Worm (Caenorhabditis elegans) whole organism, late embryonic: ENCODE data around the gene F48B9.8.

Source experiments
- C38D4.7 ChIP-seq: fragments of 200-800 bp; sonication (Bioruptor generic); optimal IDR thresholded peaks from 2 replicates; lab custom pipeline; 2018; ENCODE audit warnings: mild to moderate bottlenecking, missing genetic modification characterization, moderate library complexity, missing compliant biosample characterization
- T23F11.4 ChIP-seq: fragments of 200-800 bp; sonication (Bioruptor generic); optimal IDR thresholded peaks from 2 replicates; lab custom pipeline; 2018; ENCODE audit warnings: mild to moderate bottlenecking, missing genetic modification characterization, missing compliant biosample characterization
- Y22D7AL.16 ChIP-seq: sonication (generic microtip); optimal IDR thresholded peaks from 2 replicates; lab custom pipeline; 2016; ENCODE audit warnings: missing genetic modification characterization, missing compliant biosample characterization
- ahr-1 ChIP-seq: sonication (generic microtip); optimal IDR thresholded peaks from 2 replicates; lab custom pipeline; 2016; ENCODE audit warnings: missing genetic modification characterization, missing compliant biosample characterization
- ceh-22 ChIP-seq: sonication (generic microtip); optimal IDR thresholded peaks from 2 replicates; lab custom pipeline; 2017; ENCODE audit warnings: missing biosample characterization, missing genetic modification characterization
- fkh-10 ChIP-seq: fragments of 150-350 bp; optimal IDR thresholded peaks from 2 replicates; lab custom pipeline; 2014; ENCODE audit warnings: missing biosample characterization, missing genetic modification reagents, missing genetic modification characterization
- gmeb-2 ChIP-seq: sonication (generic microtip); optimal IDR thresholded peaks from 2 replicates; lab custom pipeline; 2016; ENCODE audit warnings: missing genetic modification characterization, inconsistent platforms, missing compliant biosample characterization
- lin-11 ChIP-seq: fragments of 200-800 bp; sonication (Bioruptor generic); optimal IDR thresholded peaks from 2 replicates; lab custom pipeline; 2018; ENCODE audit warnings: mild to moderate bottlenecking, missing genetic modification characterization, missing compliant biosample characterization
- pag-3 ChIP-seq: sonication (generic microtip); optimal IDR thresholded peaks from 2 replicates; lab custom pipeline; 2016; ENCODE audit warnings: missing compliant biosample characterization, missing genetic modification characterization, borderline replicate concordance
- pha-4 ChIP-seq: fragments of 150-350 bp; optimal IDR thresholded peaks from 2 replicates; lab custom pipeline; 2018; ENCODE audit warnings: missing biosample characterization, missing genetic modification reagents, missing genetic modification characterization
- sox-2 ChIP-seq: fragments of 200-800 bp; sonication (Bioruptor generic); IDR thresholded peaks from 2 replicates; pipeline ENCODE4 v1.3.6; 2022; ENCODE audit warnings: missing genetic modification reagents, missing genetic modification characterization, missing compliant biosample characterization
- unc-3 ChIP-seq, 2 experiments: fragments of 200-800 bp in 1 of 2; sonication (Bioruptor generic) in 1 of 2; sonication (generic microtip) in 1 of 2; conservative IDR thresholded peaks in 1 of 2; optimal IDR thresholded peaks in 1 of 2; 2 replicates each; pipeline versions ENCODE4 v1.3.6 to Lab custom; 2016 to 2022; ENCODE audit warnings: missing compliant biosample characterization in 2 of 2, missing genetic modification characterization in 2 of 2, missing genetic modification reagents in 1 of 2
- unc-86 ChIP-seq: sonication (generic microtip); optimal IDR thresholded peaks from 2 replicates; lab custom pipeline; 2016; ENCODE audit warnings: missing genetic modification characterization, missing compliant biosample characterization

- TF ChIP-seq unc-3 (GFP tag; conservative IDR thresholded peaks at IDR 0.05; lab: Robert Waterston, UW) (no peak), unc-3 (tag; optimal IDR thresholded peaks at IDR 0.05; lab: Kevin White, UChicago) (no peak), T23F11.4 (no peak), pag-3 (tag; lab: Kevin White, UChicago) (no peak), gmeb-2 (tag; lab: Kevin White, UChicago) (no peak), C38D4.7 (GFP tag; lab: Kevin White, UChicago) (no peak), fkh-10 (no peak), ceh-22 (tag; lab: Kevin White, UChicago) (no peak), sox-2 (no peak), Y22D7AL.16 (tag; lab: Kevin White, UChicago) (no peak), unc-86 (tag; lab: Kevin White, UChicago) (no peak), ahr-1 (no peak), lin-11 (no peak), pha-4 (tag; lab: Kevin White, UChicago) (no peak)
These were observed 31.3 kb downstream of the F48B9.8 start for ce11 chrX:2144875-2145274.
